Fruit fly (Drosophila melanogaster) whole organism, embryonic: Measurements from ENCODE around the gene CG4709.

Experiments used
- Adf1 ChIP-seq: fragments of 200-800 bp; sonication (Bioruptor generic); IDR thresholded peaks from 2 replicates; pipeline ENCODE4 v1.3.6; 2022; ENCODE audit warnings: missing biosample characterization, missing genetic modification characterization
- CG10366 ChIP-seq: fragments of 200-800 bp; sonication (Bioruptor generic); IDR thresholded peaks from 2 replicates; pipeline ENCODE4 v1.3.6; 2022; ENCODE audit warnings: missing biosample characterization, missing genetic modification characterization
- CG10431 ChIP-seq: fragments of 200-800 bp; sonication (Bioruptor generic); optimal IDR thresholded peaks from 3 replicates; lab custom pipeline; 2018; ENCODE audit warnings: missing biosample characterization, mild to moderate bottlenecking, missing genetic modification characterization
- CG12299 ChIP-seq: fragments of 200-800 bp; sonication (Bioruptor generic); optimal IDR thresholded peaks from 2 replicates; lab custom pipeline; 2018; ENCODE audit warnings: missing biosample characterization, mild to moderate bottlenecking, missing genetic modification characterization
- CG14441 ChIP-seq: fragments of 200-800 bp; sonication (Bioruptor generic); IDR thresholded peaks from 2 replicates; pipeline ENCODE4 v1.3.6; 2022; ENCODE audit warnings: missing biosample characterization, missing genetic modification characterization
- CG16779 ChIP-seq: fragments of 200-800 bp; sonication (Bioruptor generic); IDR thresholded peaks from 2 replicates; pipeline ENCODE4 v1.3.6; 2022; ENCODE audit warnings: missing biosample characterization, missing genetic modification characterization
- CG17385 ChIP-seq: fragments of 200-800 bp; sonication (Bioruptor generic); optimal IDR thresholded peaks from 3 replicates; lab custom pipeline; 2018; ENCODE audit warnings: missing biosample characterization, mild to moderate bottlenecking, missing genetic modification characterization
- CG17829 ChIP-seq: fragments of 200-800 bp; optimal IDR thresholded peaks from 2 replicates; lab custom pipeline; 2019; ENCODE audit warnings: missing biosample characterization, mild to moderate bottlenecking, missing genetic modification characterization, moderate library complexity
- CG30020 ChIP-seq: fragments of 200-800 bp; optimal IDR thresholded peaks from 2 replicates; lab custom pipeline; 2019; ENCODE audit warnings: missing biosample characterization, mild to moderate bottlenecking, missing genetic modification characterization, moderate library complexity
- CG3065 ChIP-seq: fragments of 200-800 bp; sonication (Bioruptor generic); optimal IDR thresholded peaks from 2 replicates; lab custom pipeline; 2016; ENCODE audit warnings: missing biosample characterization, missing genetic modification characterization
- CG31365 ChIP-seq: fragments of 200-800 bp; sonication (Bioruptor generic); optimal IDR thresholded peaks from 2 replicates; lab custom pipeline; 2018; ENCODE audit warnings: missing biosample characterization, mild to moderate bottlenecking, missing genetic modification characterization
- CG32532 ChIP-seq: fragments of 200-800 bp; sonication (Bioruptor generic); IDR thresholded peaks from 2 replicates; pipeline ENCODE4 v1.3.6; 2022; ENCODE audit warnings: missing biosample characterization, missing genetic modification characterization
- CG34422 ChIP-seq: fragments of 200-800 bp; sonication (Bioruptor generic); IDR thresholded peaks from 3 replicates; pipeline ENCODE4 v1.3.6; 2022; ENCODE audit warnings: missing biosample characterization, missing genetic modification characterization
- CG3838 ChIP-seq: fragments of 200-800 bp; sonication (Bioruptor generic); optimal IDR thresholded peaks from 3 replicates; lab custom pipeline; 2016; ENCODE audit warnings: missing biosample characterization, missing genetic modification characterization
- CG3847 ChIP-seq: fragments of 200-800 bp; sonication (Bioruptor generic); IDR thresholded peaks from 2 replicates; pipeline ENCODE4 v1.3.6; 2022; ENCODE audit warnings: missing biosample characterization, missing genetic modification characterization
- CG42726 ChIP-seq: fragments of 200-800 bp; sonication (Bioruptor generic); IDR thresholded peaks from 2 replicates; pipeline ENCODE4 v1.3.6; 2022; ENCODE audit warnings: missing biosample characterization, missing genetic modification characterization; ENCODE audit not compliant: partially characterized antibody
- CG4424 ChIP-seq: fragments of 200-800 bp; sonication (Bioruptor generic); optimal IDR thresholded peaks from 3 replicates; lab custom pipeline; 2016; ENCODE audit warnings: missing biosample characterization, missing genetic modification characterization
- CG4854 ChIP-seq: fragments of 200-800 bp; sonication (Bioruptor generic); optimal IDR thresholded peaks from 2 replicates; lab custom pipeline; 2016; ENCODE audit warnings: missing biosample characterization, missing genetic modification characterization, inconsistent platforms
- CG8281 ChIP-seq: fragments of 200-800 bp; sonication (Bioruptor generic); optimal IDR thresholded peaks from 2 replicates; lab custom pipeline; 2018; ENCODE audit warnings: missing biosample characterization, mild to moderate bottlenecking, missing genetic modification characterization, moderate library complexity
- CG8359 ChIP-seq: fragments of 200-800 bp; sonication (Bioruptor generic); optimal IDR thresholded peaks from 2 replicates; lab custom pipeline; 2017; ENCODE audit warnings: missing biosample characterization, mild to moderate bottlenecking, missing genetic modification characterization, borderline replicate concordance
- CG8944 ChIP-seq: fragments of 200-800 bp; sonication (Bioruptor generic); optimal IDR thresholded peaks from 3 replicates; lab custom pipeline; 2016; ENCODE audit warnings: missing biosample characterization, missing genetic modification characterization
- Drgx ChIP-seq: fragments of 200-800 bp; sonication (Bioruptor generic); IDR thresholded peaks from 2 replicates; pipeline ENCODE4 v1.3.6; 2022; ENCODE audit warnings: missing biosample characterization, missing genetic modification characterization
- HLH54F ChIP-seq: fragments of 200-800 bp; sonication (Bioruptor generic); optimal IDR thresholded peaks from 3 replicates; lab custom pipeline; 2016; ENCODE audit warnings: missing biosample characterization, missing genetic modification characterization
- NC2α ChIP-seq: fragments of 200-800 bp; sonication (Bioruptor generic); optimal IDR thresholded peaks from 2 replicates; lab custom pipeline; 2016; ENCODE audit warnings: missing biosample characterization, missing genetic modification characterization
- Neu2 ChIP-seq: fragments of 200-800 bp; sonication (Bioruptor generic); optimal IDR thresholded peaks from 3 replicates; lab custom pipeline; 2016; ENCODE audit warnings: missing biosample characterization, missing genetic modification characterization, borderline replicate concordance
- Pdp1 ChIP-seq, 2 experiments: fragments of 200-800 bp; sonication (Bioruptor generic); optimal IDR thresholded peaks; 3 replicates each; lab custom pipeline; 2016; ENCODE audit warnings: missing biosample characterization in 2 of 2, missing genetic modification characterization in 2 of 2, mild to moderate bottlenecking in 1 of 2, moderate library complexity in 1 of 2
- Six4 ChIP-seq: fragments of 200-800 bp; sonication (Bioruptor generic); optimal IDR thresholded peaks from 2 replicates; lab custom pipeline; 2016; ENCODE audit warnings: missing biosample characterization, missing genetic modification characterization
- Xbp1 ChIP-seq: fragments of 200-800 bp; sonication (Bioruptor generic); optimal IDR thresholded peaks from 3 replicates; lab custom pipeline; 2016; ENCODE audit warnings: missing biosample characterization, mild to moderate bottlenecking, missing genetic modification characterization
- al ChIP-seq: fragments of 200-800 bp; sonication (Bioruptor generic); IDR thresholded peaks from 2 replicates; pipeline ENCODE4 v1.3.6; 2022; ENCODE audit warnings: missing biosample characterization, missing genetic modification characterization
- ara ChIP-seq: fragments of 200-800 bp; sonication (Bioruptor generic); IDR thresholded peaks from 2 replicates; pipeline ENCODE4 v1.3.6; 2022; ENCODE audit warnings: missing biosample characterization, missing genetic modification characterization
- bowl ChIP-seq: fragments of 200-800 bp; sonication (Bioruptor generic); IDR thresholded peaks from 2 replicates; pipeline ENCODE4 v1.3.6; 2022; ENCODE audit warnings: missing biosample characterization, missing genetic modification characterization
- chif ChIP-seq, 2 experiments: fragments of 200-800 bp; sonication (Bioruptor generic); optimal IDR thresholded peaks; 3 replicates each; lab custom pipeline; 2016; ENCODE audit warnings: missing biosample characterization in 2 of 2, missing genetic modification characterization in 2 of 2
- chm ChIP-seq: fragments of 200-800 bp; sonication (Bioruptor generic); IDR thresholded peaks from 2 replicates; pipeline ENCODE4 v1.3.6; 2022; ENCODE audit warnings: missing biosample characterization, missing genetic modification characterization
- danr ChIP-seq: fragments of 200-800 bp; sonication (Bioruptor generic); IDR thresholded peaks from 2 replicates; pipeline ENCODE4 v1.3.6; 2022; ENCODE audit warnings: missing biosample characterization, missing genetic modification characterization
- dmrt99B ChIP-seq: fragments of 200-800 bp; sonication (Bioruptor generic); optimal IDR thresholded peaks from 2 replicates; lab custom pipeline; 2018; ENCODE audit warnings: missing biosample characterization, mild to moderate bottlenecking, missing genetic modification characterization, moderate library complexity
- en ChIP-seq: fragments of 200-800 bp; sonication (Bioruptor generic); optimal IDR thresholded peaks from 2 replicates; lab custom pipeline; 2016; ENCODE audit warnings: missing biosample characterization, missing genetic modification characterization
- eve ChIP-seq, 2 experiments: fragments of >200 bp; optimal IDR thresholded peaks; 2 replicates each; lab custom pipeline; 2017; ENCODE audit warnings: missing biosample characterization in 2 of 2, missing genetic modification characterization in 2 of 2
- hb ChIP-seq: fragments of 200-800 bp; sonication (Bioruptor generic); IDR thresholded peaks from 3 replicates; pipeline ENCODE4 v1.3.6; 2022; ENCODE audit warnings: missing biosample characterization, missing genetic modification characterization; ENCODE audit not compliant: partially characterized antibody
- hkb ChIP-seq, 2 experiments: fragments of 200-800 bp in 1 of 2; fragments of >200 bp in 1 of 2; sonication (Bioruptor generic) in 1 of 2; IDR thresholded peaks in 1 of 2; optimal IDR thresholded peaks in 1 of 2; 2 replicates each; pipeline versions ENCODE4 v1.3.6 to Lab custom; 2017 to 2022; ENCODE audit warnings: missing biosample characterization in 1 of 2, missing genetic modification characterization in 1 of 2
- ind ChIP-seq: fragments of 200-800 bp; sonication (Bioruptor generic); optimal IDR thresholded peaks from 3 replicates; lab custom pipeline; 2016; ENCODE audit warnings: missing biosample characterization, missing genetic modification characterization
- kah ChIP-seq: fragments of 200-800 bp; sonication (Bioruptor generic); optimal IDR thresholded peaks from 2 replicates; lab custom pipeline; 2018; ENCODE audit warnings: missing biosample characterization, mild to moderate bottlenecking, missing genetic modification characterization
- lbe ChIP-seq: fragments of 200-800 bp; sonication (Bioruptor generic); optimal IDR thresholded peaks from 2 replicates; lab custom pipeline; 2016; ENCODE audit warnings: missing biosample characterization, mild to moderate bottlenecking, missing genetic modification characterization
- oc ChIP-seq: fragments of 200-800 bp; sonication (Bioruptor generic); optimal IDR thresholded peaks from 2 replicates; lab custom pipeline; 2018; ENCODE audit warnings: missing biosample characterization, mild to moderate bottlenecking, missing genetic modification characterization, moderate library complexity
- onecut ChIP-seq: fragments of 200-800 bp; sonication (Bioruptor generic); IDR thresholded peaks from 2 replicates; pipeline ENCODE4 v1.3.6; 2022; ENCODE audit warnings: missing biosample characterization, missing genetic modification characterization
- run ChIP-seq: fragments of 200-800 bp; sonication (Bioruptor generic); optimal IDR thresholded peaks from 3 replicates; lab custom pipeline; 2018; ENCODE audit warnings: missing biosample characterization, mild to moderate bottlenecking, missing genetic modification characterization
- schlank ChIP-seq: fragments of 200-800 bp; sonication (Bioruptor generic); optimal IDR thresholded peaks from 2 replicates; lab custom pipeline; 2018; ENCODE audit warnings: missing biosample characterization, mild to moderate bottlenecking, missing genetic modification characterization
- sim ChIP-seq: fragments of 200-800 bp; sonication (Bioruptor generic); IDR thresholded peaks from 2 replicates; pipeline ENCODE4 v1.3.6; 2022; ENCODE audit warnings: missing biosample characterization, missing genetic modification characterization
- vnd ChIP-seq: fragments of 200-800 bp; sonication (Bioruptor generic); IDR thresholded peaks from 3 replicates; pipeline ENCODE4 v1.3.6; 2022; ENCODE audit warnings: missing biosample characterization, missing genetic modification characterization; ENCODE audit not compliant: partially characterized antibody
- vvl ChIP-seq: fragments of 200-800 bp; sonication (Bioruptor generic); IDR thresholded peaks from 2 replicates; pipeline ENCODE4 v1.3.6; 2022; ENCODE audit warnings: missing biosample characterization, missing genetic modification characterization
- yki ChIP-seq: fragments of >200 bp; optimal IDR thresholded peaks from 3 replicates; lab custom pipeline; 2018
- zen2 ChIP-seq: fragments of 200-800 bp; sonication (Bioruptor generic); IDR thresholded peaks from 3 replicates; pipeline ENCODE4 v1.3.6; 2022; ENCODE audit warnings: missing biosample characterization, missing genetic modification characterization; ENCODE audit not compliant: partially characterized antibody

CG4709 gene

DNA sequence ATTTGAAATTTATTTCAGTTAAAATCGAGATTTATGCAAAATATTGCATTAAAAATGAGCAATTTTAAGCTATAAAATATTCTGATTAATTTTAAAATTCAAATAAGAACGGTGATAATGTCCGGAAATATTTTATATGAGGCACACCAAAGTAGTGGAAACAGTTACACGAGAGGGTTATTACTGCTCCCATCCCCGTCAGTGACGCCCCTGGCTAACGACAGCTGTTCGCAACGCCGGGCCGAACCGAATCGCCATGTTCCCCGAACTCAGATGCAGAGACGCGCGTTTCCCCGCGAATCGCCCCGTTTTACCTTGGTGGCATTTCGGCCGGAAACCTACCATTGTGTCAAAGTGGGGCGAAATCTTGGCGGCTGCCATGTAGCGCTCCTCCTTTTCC, 42.3 kb upstream of the CG4709 start (continued):
- TF ChIP-seq CG3838 (GFP tag; lab: Kevin White, UChicago) (no peak), CG34422 (peak; percentile 62; the same call in 1 of the 3 replicates), CG12299 (no peak), lbe (GFP tag; lab: Kevin White, UChicago) (no peak), CG17829 (tag; lab: Kevin White, UChicago) (no peak), schlank (tag; lab: Kevin White, UChicago) (no peak), CG4424 (GFP tag; lab: Kevin White, UChicago) (no peak), Neu2 (GFP tag; lab: Kevin White, UChicago) (no peak), Adf1 (no peak), CG4854 (GFP tag; lab: Kevin White, UChicago) (no peak), vnd (GFP tag; lab: Robert Waterston, UW) (no peak), CG16779 (GFP tag; lab: Robert Waterston, UW) (no peak; the same call in 1 of the 2 replicates), zen2 (GFP tag; lab: Robert Waterston, UW) (no peak), CG10366 (GFP tag; lab: Robert Waterston, UW) (no peak), CG8944 (no peak), CG42726 (GFP tag; lab: Robert Waterston, UW) (no peak), hb (GFP tag; lab: Robert Waterston, UW) (no peak), CG17385 (GFP tag; lab: Kevin White, UChicago) (no peak), Six4 (no peak), Pdp1 (GFP tag; optimal IDR thresholded peaks at IDR 0.05; lab: Kevin White, UChicago) (no peak), Drgx (peak; percentile 60; the same call in 1 of the 2 replicates), CG10431 (GFP tag; lab: Kevin White, UChicago) (no peak), bowl (GFP tag; lab: Robert Waterston, UW) (peak; percentile 41; the same call in 1 of the 2 replicates), en (GFP tag; lab: Kevin White, UChicago) (no peak), yki (lab: Kevin White, UChicago) (no peak), CG14441 (GFP tag; lab: Robert Waterston, UW) (0 out of 2 replicates have a peak, but pooled peaks have one; percentile 4), hkb (optimal IDR thresholded peaks at IDR 0.05; lab: Kevin White, UChicago) (no peak), hkb (GFP tag; IDR thresholded peaks at IDR 0.05; lab: Robert Waterston, UW) (peak; percentile 69), eve (GFP tag; optimal IDR thresholded peaks at IDR 0.05; lab: Kevin White, UChicago) (no peak), HLH54F (GFP tag; lab: Kevin White, UChicago) (no peak), sim (GFP tag; lab: Robert Waterston, UW) (no peak), CG3065 (no peak), ara (GFP tag; lab: Robert Waterston, UW) (peak; percentile 24), CG8359 (GFP tag; lab: Kevin White, UChicago) (no peak), run (tag; lab: Kevin White, UChicago) (no peak), onecut (GFP tag; lab: Robert Waterston, UW) (no peak), CG3847 (GFP tag; lab: Robert Waterston, UW) (no peak), CG30020 (no peak), CG8281 (tag; lab: Kevin White, UChicago) (no peak), oc (tag; lab: Kevin White, UChicago) (no peak), CG32532 (GFP tag; lab: Robert Waterston, UW) (peak; percentile 15; the same call in 1 of the 2 replicates), al (GFP tag; lab: Robert Waterston, UW) (0 out of 2 replicates have a peak, but pooled peaks have one; percentile 8), Xbp1 (GFP tag; lab: Kevin White, UChicago) (peak; percentile 39), chif (GFP tag; optimal IDR thresholded peaks at IDR 0.05; lab: Kevin White, UChicago) (no peak), chm (GFP tag; lab: Robert Waterston, UW) (no peak), kah (no peak), NC2α (GFP tag; lab: Kevin White, UChicago) (no peak), vvl (0 out of 2 replicates have a peak, but pooled peaks have one; percentile 40), danr (peak; percentile 40; the same call in 1 of the 2 replicates), dmrt99B (tag; lab: Kevin White, UChicago) (peak; percentile 19), CG31365 (tag; lab: Kevin White, UChicago) (no peak), ind (no peak)
